Fruit fly (Drosophila melanogaster): ENCODE results near the gene CG15478.

Gene CG15478

dm6 chrX:7690683-7691082 lies 27.0 kb downstream of the CG15478 start (continued):
- 0 out of 2 replicates have a peak, but pooled peaks have one; percentile 9 for TF ChIP-seq gsb (GFP tag; IDR thresholded peaks at IDR 0.05)
- TF ChIP-seq CG17568 (GFP tag; optimal IDR thresholded peaks at IDR 0.05): peak; percentile 74
- TF ChIP-seq CG17328 (GFP tag; IDR thresholded peaks at IDR 0.05): no peak
- no peak for TF ChIP-seq mam (GFP tag; optimal IDR thresholded peaks at IDR 0.05)
- TF ChIP-seq Dp (GFP tag; optimal IDR thresholded peaks at IDR 0.05): no peak
- peak; percentile 45 for TF ChIP-seq sens (GFP tag)
- no peak for TF ChIP-seq Lpt (GFP tag; optimal IDR thresholded peaks at IDR 0.05)
- TF ChIP-seq fd96Cb (tag; optimal IDR thresholded peaks at IDR 0.05): no peak
- peak; percentile 7 for TF ChIP-seq CG12155 (GFP tag; optimal IDR thresholded peaks at IDR 0.05)
- TF ChIP-seq ind (GFP tag; optimal IDR thresholded peaks at IDR 0.05): no peak
- TF ChIP-seq CG18262 (tag; optimal IDR thresholded peaks at IDR 0.05): peak; percentile 17
- TF ChIP-seq Mes4 (GFP tag; optimal IDR thresholded peaks at IDR 0.05): peak; percentile 46
- no peak for TF ChIP-seq CG4820 (GFP tag; optimal IDR thresholded peaks at IDR 0.05)
- TF ChIP-seq CG13424 (tag; optimal IDR thresholded peaks at IDR 0.05): peak; percentile 28
- no peak for TF ChIP-seq CG13894 (tag; optimal IDR thresholded peaks at IDR 0.05)
- TF ChIP-seq grn (GFP tag; optimal IDR thresholded peaks at IDR 0.05): peak; percentile 78
- no peak for TF ChIP-seq CG12769 (tag; optimal IDR thresholded peaks at IDR 0.05)
- TF ChIP-seq PHDP (tag; optimal IDR thresholded peaks at IDR 0.05): peak; percentile 68
- TF ChIP-seq Kr (GFP tag; optimal IDR thresholded peaks at IDR 0.05): no peak
- peak; percentile 62 for TF ChIP-seq Vsx1 (GFP tag; optimal IDR thresholded peaks at IDR 0.05)
- TF ChIP-seq MBD-R2 (GFP tag; IDR thresholded peaks at IDR 0.05): no peak; the same call in 1 of the 2 replicates
- no peak for TF ChIP-seq sc (optimal IDR thresholded peaks at IDR 0.05)
- peak; percentile 49 for TF ChIP-seq sc (GFP tag; optimal IDR thresholded peaks at IDR 0.05)
- TF ChIP-seq Lim3 (GFP tag; IDR thresholded peaks at IDR 0.05): no peak
- TF ChIP-seq CG6254 (GFP tag; optimal IDR thresholded peaks at IDR 0.05): peak; percentile 42
- TF ChIP-seq CG15073 (GFP tag; optimal IDR thresholded peaks at IDR 0.05): no peak
- TF ChIP-seq CG17359 (tag; optimal IDR thresholded peaks at IDR 0.05): peak; percentile 64
- TF ChIP-seq CG1603 (tag; optimal IDR thresholded peaks at IDR 0.05): no peak
- peak; percentile 47 for TF ChIP-seq grau (tag; optimal IDR thresholded peaks at IDR 0.05)
- no peak for TF ChIP-seq ken (GFP tag; IDR thresholded peaks at IDR 0.05)
- TF ChIP-seq crc (GFP tag; optimal IDR thresholded peaks at IDR 0.05): no peak
- TF ChIP-seq CG16863 (GFP tag; optimal IDR thresholded peaks at IDR 0.05): peak; percentile 34
- peak; percentile 55 for TF ChIP-seq pfk (GFP tag; optimal IDR thresholded peaks at IDR 0.05)
- peak; percentile 39 for TF ChIP-seq CTCF (GFP tag; optimal IDR thresholded peaks at IDR 0.05)
- TF ChIP-seq vfl (GFP tag; optimal IDR thresholded peaks at IDR 0.05): no peak
- no peak for TF ChIP-seq dati (GFP tag; IDR thresholded peaks at IDR 0.05)
- no peak for TF ChIP-seq CG2889 (GFP tag; IDR thresholded peaks at IDR 0.05)
- TF ChIP-seq eyg (GFP tag; optimal IDR thresholded peaks at IDR 0.05): peak; percentile 29
- peak; percentile 40 for TF ChIP-seq nau (GFP tag; optimal IDR thresholded peaks at IDR 0.05)
- TF ChIP-seq CG16779 (GFP tag; IDR thresholded peaks at IDR 0.05): no peak
- peak; percentile 46 for TF ChIP-seq YL-1 (GFP tag; optimal IDR thresholded peaks at IDR 0.05)
- no peak for TF ChIP-seq gfzf (GFP tag; optimal IDR thresholded peaks at IDR 0.05)
- no peak for TF ChIP-seq Myb (GFP tag; optimal IDR thresholded peaks at IDR 0.05)
- TF ChIP-seq sens-2 (GFP tag; IDR thresholded peaks at IDR 0.05): peak; percentile 32; the same call in 1 of the 2 replicates
- no peak for TF ChIP-seq CG11247 (GFP tag; IDR thresholded peaks at IDR 0.05)
- no peak for TF ChIP-seq lmd (GFP tag; IDR thresholded peaks at IDR 0.05)
- TF ChIP-seq CG10209 (GFP tag; optimal IDR thresholded peaks at IDR 0.05): peak; percentile 39
- TF ChIP-seq CG9609 (GFP tag; optimal IDR thresholded peaks at IDR 0.05): no peak
- TF ChIP-seq ssp (GFP tag; IDR thresholded peaks at IDR 0.05): no peak
- no peak for TF ChIP-seq kni (GFP tag; optimal IDR thresholded peaks at IDR 0.05)
- TF ChIP-seq CG6175 (GFP tag; IDR thresholded peaks at IDR 0.05): no peak
- no peak for TF ChIP-seq Opbp (GFP tag; IDR thresholded peaks at IDR 0.05; ENCODE audit: partially characterized antibody)
- TF ChIP-seq CG1647 (GFP tag; optimal IDR thresholded peaks at IDR 0.05): peak; percentile 44

Data from whole organism, embryonic.